Fruit fly (Drosophila melanogaster): ENCODE results near the gene CG11563.

The CG11563 gene

DNA sequence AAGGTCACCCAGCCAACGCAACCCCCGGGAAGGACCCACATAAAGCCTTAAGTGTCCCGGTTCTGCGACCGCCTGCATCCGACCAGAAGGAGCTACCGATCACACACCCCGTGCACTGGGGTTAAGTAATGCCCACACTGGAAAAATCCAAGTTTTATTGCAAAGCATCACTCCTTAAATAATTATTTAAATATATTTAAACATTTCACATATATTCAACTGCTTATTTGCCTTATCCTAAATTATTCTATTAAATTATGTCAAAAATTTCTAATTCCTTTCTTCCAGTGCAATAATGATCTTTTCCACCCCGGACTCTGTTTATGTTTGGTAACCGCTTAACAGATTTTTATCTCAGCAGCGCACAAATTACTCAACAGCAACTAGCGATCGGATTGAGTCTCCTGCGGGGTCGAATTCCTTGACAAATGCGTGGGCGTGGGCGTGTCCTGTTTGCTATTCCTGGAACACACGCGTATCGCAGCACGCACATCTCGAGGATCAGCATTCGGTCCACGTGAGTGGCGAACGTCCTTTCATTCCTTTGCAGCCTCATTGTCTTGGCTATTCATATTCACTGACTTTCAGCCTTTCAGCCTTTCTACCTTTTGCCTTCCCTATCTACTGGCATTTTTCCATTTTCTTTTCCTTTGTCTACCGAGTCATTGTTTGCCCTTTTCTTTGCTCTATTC is 32.2 kb upstream of the CG11563 start (continued):
- no peak for TF ChIP-seq Aef1 (GFP tag; IDR thresholded peaks at IDR 0.05)
- peak; percentile 88 for TF ChIP-seq Kr (GFP tag; optimal IDR thresholded peaks at IDR 0.05)
- no peak for TF ChIP-seq Hey (tag; optimal IDR thresholded peaks at IDR 0.05)
- TF ChIP-seq CG6854 (GFP tag; optimal IDR thresholded peaks at IDR 0.05) = no peak
- no peak for TF ChIP-seq CG8089 (GFP tag; optimal IDR thresholded peaks at IDR 0.05)
- no peak for TF ChIP-seq HmgD (GFP tag; optimal IDR thresholded peaks at IDR 0.05)
- TF ChIP-seq ato (GFP tag; IDR thresholded peaks at IDR 0.05; ENCODE audit: partially characterized antibody) = no peak
- TF ChIP-seq CG16863 (GFP tag; optimal IDR thresholded peaks at IDR 0.05) = no peak
- no peak for TF ChIP-seq CG10543 (GFP tag; optimal IDR thresholded peaks at IDR 0.05)
- no peak for TF ChIP-seq Blimp-1 (GFP tag; optimal IDR thresholded peaks at IDR 0.05)
- TF ChIP-seq Antp (GFP tag; optimal IDR thresholded peaks at IDR 0.05) = no peak
- TF ChIP-seq toy (GFP tag; IDR thresholded peaks at IDR 0.05) = no peak
- TF ChIP-seq row (GFP tag; IDR thresholded peaks at IDR 0.05) = peak; percentile 70
- TF ChIP-seq CG3065 (GFP tag; optimal IDR thresholded peaks at IDR 0.05) = no peak
- TF ChIP-seq chif (GFP tag; optimal IDR thresholded peaks at IDR 0.05) = no peak
- no peak for TF ChIP-seq CG11085 (GFP tag; IDR thresholded peaks at IDR 0.05)
- TF ChIP-seq Rfx (GFP tag; IDR thresholded peaks at IDR 0.05) = no peak
- peak; percentile 79 for TF ChIP-seq CG17829 (tag; optimal IDR thresholded peaks at IDR 0.05)
- TF ChIP-seq CG11560 (tag; IDR thresholded peaks at IDR 0.05) = no peak
- TF ChIP-seq vnd (GFP tag; IDR thresholded peaks at IDR 0.05; ENCODE audit: partially characterized antibody) = no peak
- TF ChIP-seq ham (GFP tag; IDR thresholded peaks at IDR 0.05) = no peak
- peak; percentile 48 for TF ChIP-seq CG8388 (GFP tag; optimal IDR thresholded peaks at IDR 0.05)
- TF ChIP-seq Six4 (GFP tag; optimal IDR thresholded peaks at IDR 0.05) = no peak
- TF ChIP-seq tup (GFP tag; optimal IDR thresholded peaks at IDR 0.05) = no peak
- no peak for TF ChIP-seq Pdp1 (GFP tag; optimal IDR thresholded peaks at IDR 0.05)
- TF ChIP-seq CG18262 (tag; optimal IDR thresholded peaks at IDR 0.05) = peak; percentile 81
- peak; percentile 94 for TF ChIP-seq dmrt11E (tag; optimal IDR thresholded peaks at IDR 0.05)
- no peak for TF ChIP-seq fru (optimal IDR thresholded peaks at IDR 0.05)
- TF ChIP-seq pan (optimal IDR thresholded peaks at IDR 0.05) = no peak
- TF ChIP-seq pan (GFP tag; optimal IDR thresholded peaks at IDR 0.05 in 1 of 2, IDR thresholded peaks at IDR 0.05 in 1 of 2) = no peak
- TF ChIP-seq CG8281 (tag; optimal IDR thresholded peaks at IDR 0.05) = no peak
- no peak for TF ChIP-seq ase (GFP tag; IDR thresholded peaks at IDR 0.05)
- TF ChIP-seq Elba2 (GFP tag; optimal IDR thresholded peaks at IDR 0.05) = peak; percentile 36
- 0 out of 2 replicates have a peak, but pooled peaks have one; percentile 34 for TF ChIP-seq klu (GFP tag; IDR thresholded peaks at IDR 0.05)
- TF ChIP-seq p53 (GFP tag; optimal IDR thresholded peaks at IDR 0.05) = no peak
- TF ChIP-seq CG32532 (GFP tag; IDR thresholded peaks at IDR 0.05) = no peak
- no peak for TF ChIP-seq CG34376 (GFP tag; optimal IDR thresholded peaks at IDR 0.05)
- no peak for TF ChIP-seq CG12769 (tag; optimal IDR thresholded peaks at IDR 0.05)
- TF ChIP-seq CTCF (GFP tag; optimal IDR thresholded peaks at IDR 0.05) = no peak
- TF ChIP-seq Neu2 (GFP tag; optimal IDR thresholded peaks at IDR 0.05; ENCODE audit: borderline replicate concordance) = no peak
- no peak for TF ChIP-seq Hr39 (optimal IDR thresholded peaks at IDR 0.05)
- TF ChIP-seq knrl (GFP tag; IDR thresholded peaks at IDR 0.05; ENCODE audit: partially characterized antibody) = no peak
- peak; percentile 13 for TF ChIP-seq CG8290 (GFP tag; optimal IDR thresholded peaks at IDR 0.05)
- TF ChIP-seq CG8290 (tag; optimal IDR thresholded peaks at IDR 0.05) = no peak
- TF ChIP-seq CG9727 (GFP tag; optimal IDR thresholded peaks at IDR 0.05) = peak; percentile 91
- peak; percentile 38; the same call in 1 of the 3 replicates for TF ChIP-seq CG11093 (GFP tag; IDR thresholded peaks at IDR 0.05)
- no peak for TF ChIP-seq Atf3 (GFP tag; optimal IDR thresholded peaks at IDR 0.05)
- no peak for TF ChIP-seq Ets65A (GFP tag)
- TF ChIP-seq tap (tag; optimal IDR thresholded peaks at IDR 0.05) = peak; percentile 13
- no peak for TF ChIP-seq scrt (GFP tag; optimal IDR thresholded peaks at IDR 0.05)
- TF ChIP-seq salm (tag; optimal IDR thresholded peaks at IDR 0.05) = no peak
- no peak for TF ChIP-seq CG18619 (GFP tag; optimal IDR thresholded peaks at IDR 0.05)
- no peak for TF ChIP-seq CG10321 (GFP tag; IDR thresholded peaks at IDR 0.05)
